Worm (Caenorhabditis elegans): ENCODE data around the gene isp-1.

isp-1 gene

ce11 chrIV:8181404-8181803, 45.5 kb upstream of the isp-1 start:
- TF ChIP-seq pha-4 (tag; optimal IDR thresholded peaks at IDR 0.05) (no peak), ces-1 (GFP tag; optimal IDR thresholded peaks at IDR 0.05) (peak; percentile 87)

ce11 chrIV:8175686-8176532, 40.1 kb upstream of the isp-1 start, which contains the start of gene pct-1:
Gene pct-1 (plus strand): TSS chrIV:8176482.
- TF ChIP-seq ceh-83 (GFP tag; optimal IDR thresholded peaks at IDR 0.05) (no peak), ces-1 (GFP tag; optimal IDR thresholded peaks at IDR 0.05) (peak; percentile 69)

ce11 chrIV:8174792-8175191, 38.9 kb upstream of the isp-1 start:
- TF ChIP-seq drap-1 (GFP tag; optimal IDR thresholded peaks at IDR 0.05), result no peak
- TF ChIP-seq nhr-237 (tag; optimal IDR thresholded peaks at IDR 0.05), result no peak

- TF ChIP-seq sptf-1 (tag; optimal IDR thresholded peaks at IDR 0.05) (no peak), nhr-28 (tag; optimal IDR thresholded peaks at IDR 0.05) (no peak), blmp-1 (tag; optimal IDR thresholded peaks at IDR 0.05) (peak; percentile 83)
Observed at ce11 chrIV:8173610-8174009, 37.8 kb upstream of the isp-1 start.

- TF ChIP-seq mls-2 (tag; optimal IDR thresholded peaks at IDR 0.05) (no peak), lsy-2 (tag; optimal IDR thresholded peaks at IDR 0.05) (no peak), lin-13 (tag; optimal IDR thresholded peaks at IDR 0.05) (no peak), cnd-1 (tag; optimal IDR thresholded peaks at IDR 0.05) (no peak), ceh-43 (GFP tag; optimal IDR thresholded peaks at IDR 0.05) (no peak), pha-4 (tag; optimal IDR thresholded peaks at IDR 0.05) (no peak), ceh-39 (tag; optimal IDR thresholded peaks at IDR 0.05) (no peak), sem-2 (GFP tag; optimal IDR thresholded peaks at IDR 0.05) (no peak), ham-2 (GFP tag; optimal IDR thresholded peaks at IDR 0.05) (no peak)
Observed at ce11 chrIV:8171376-8171775, 35.5 kb upstream of the isp-1 start.

ce11 chrIV:8170264-8170663, 34.4 kb upstream of the isp-1 start:
- TF ChIP-seq unc-62 (GFP tag; optimal IDR thresholded peaks at IDR 0.05) (no peak), ces-1 (GFP tag; optimal IDR thresholded peaks at IDR 0.05) (no peak), ham-2 (GFP tag; optimal IDR thresholded peaks at IDR 0.05) (peak; percentile 86), bed-3 (GFP tag; optimal IDR thresholded peaks at IDR 0.05) (no peak), elt-3 (tag; optimal IDR thresholded peaks at IDR 0.05) (peak; percentile 51), unc-120 (tag; optimal IDR thresholded peaks at IDR 0.05; ENCODE audit: poor library complexity, severe bottlenecking) (no peak), nhr-237 (tag; optimal IDR thresholded peaks at IDR 0.05) (peak; percentile 29), hlh-1 (tag; optimal IDR thresholded peaks at IDR 0.05) (no peak), M03D4.4 (tag; optimal IDR thresholded peaks at IDR 0.05) (no peak), pha-4 (tag; optimal IDR thresholded peaks at IDR 0.05) (peak; percentile 58)

ce11 chrIV:8169674-8170073, 33.8 kb upstream of the isp-1 start, which contains the start of gene C07G1.15:
Gene C07G1.15 (plus strand): TSS chrIV:8169974.
- TF ChIP-seq bed-3 (GFP tag; optimal IDR thresholded peaks at IDR 0.05) (no peak), elt-1 (tag; optimal IDR thresholded peaks at IDR 0.05; ENCODE audit: borderline replicate concordance, insufficient read depth) (no peak), cnd-1 (tag; optimal IDR thresholded peaks at IDR 0.05) (no peak), ceh-39 (tag; optimal IDR thresholded peaks at IDR 0.05) (no peak), pha-4 (tag; optimal IDR thresholded peaks at IDR 0.05) (no peak), unc-120 (tag; optimal IDR thresholded peaks at IDR 0.05; ENCODE audit: poor library complexity, severe bottlenecking) (no peak), ztf-11 (tag; optimal IDR thresholded peaks at IDR 0.05) (no peak), tbx-8 (GFP tag; optimal IDR thresholded peaks at IDR 0.05) (no peak), M03D4.4 (tag; optimal IDR thresholded peaks at IDR 0.05) (no peak), mab-5 (tag; optimal IDR thresholded peaks at IDR 0.05) (no peak), sptf-1 (tag; optimal IDR thresholded peaks at IDR 0.05) (no peak), nhr-12 (tag; optimal IDR thresholded peaks at IDR 0.05) (no peak), hlh-1 (tag; optimal IDR thresholded peaks at IDR 0.05) (no peak), sem-2 (GFP tag; optimal IDR thresholded peaks at IDR 0.05) (no peak), elt-3 (tag; optimal IDR thresholded peaks at IDR 0.05) (no peak), mep-1 (tag; optimal IDR thresholded peaks at IDR 0.05) (no peak), blmp-1 (tag; optimal IDR thresholded peaks at IDR 0.05) (no peak), ces-1 (GFP tag; optimal IDR thresholded peaks at IDR 0.05) (no peak), mls-2 (tag; optimal IDR thresholded peaks at IDR 0.05) (no peak)

All from whole organism, mixed stage, embryonic.